Fruit fly (Drosophila melanogaster) whole organism, pupa: ENCODE data around the gene Lcp65Ag2.
A peak's percentile ranks its signal among the peaks of the same experiment; 100 is the strongest.

Experiments
- CG10348 ChIP-seq: fragments of 200-800 bp; sonication (Bioruptor generic); IDR thresholded peaks from 2 replicates; pipeline ENCODE4 v1.3.6; 2022; ENCODE audit warnings: missing biosample characterization, missing genetic modification characterization
- CG12605 ChIP-seq: fragments of 200-800 bp; sonication (Bioruptor generic); IDR thresholded peaks from 2 replicates; pipeline ENCODE4 v1.3.6; 2022; ENCODE audit warnings: missing biosample characterization, missing genetic modification characterization
- CG13204 ChIP-seq: fragments of 200-800 bp; sonication (Bioruptor generic); optimal IDR thresholded peaks from 2 replicates; lab custom pipeline; 2018; ENCODE audit warnings: missing biosample characterization, mild to moderate bottlenecking, missing genetic modification characterization, moderate library complexity
- CG14655 ChIP-seq: fragments of 200-800 bp; sonication (Bioruptor generic); optimal IDR thresholded peaks from 3 replicates; lab custom pipeline; 2017; ENCODE audit warnings: mild to moderate bottlenecking, missing biosample characterization, missing genetic modification reagents, missing genetic modification characterization
- CG15710 ChIP-seq: fragments of 200-800 bp; sonication (Bioruptor generic); optimal IDR thresholded peaks from 2 replicates; lab custom pipeline; 2018; ENCODE audit warnings: missing biosample characterization, mild to moderate bottlenecking, missing genetic modification characterization, moderate library complexity
- CG17806 ChIP-seq: fragments of 200-800 bp; sonication (Bioruptor generic); optimal IDR thresholded peaks from 2 replicates; lab custom pipeline; 2018; ENCODE audit warnings: missing biosample characterization, mild to moderate bottlenecking, missing genetic modification characterization, moderate library complexity
- CG32121 ChIP-seq: fragments of 200-800 bp; sonication (Bioruptor generic); IDR thresholded peaks from 2 replicates; pipeline ENCODE4 v1.3.6; 2022; ENCODE audit warnings: missing biosample characterization, missing genetic modification characterization
- CG34367 ChIP-seq: fragments of 200-800 bp; sonication (Bioruptor generic); optimal IDR thresholded peaks from 2 replicates; lab custom pipeline; 2018; ENCODE audit warnings: missing biosample characterization, mild to moderate bottlenecking, missing genetic modification characterization
- CG4496 ChIP-seq: fragments of 200-800 bp; sonication (Bioruptor generic); IDR thresholded peaks from 3 replicates; pipeline ENCODE4 v1.3.6; 2022; ENCODE audit warnings: missing biosample characterization, missing genetic modification characterization
- CG8159 ChIP-seq: fragments of 200-800 bp; sonication (Bioruptor generic); optimal IDR thresholded peaks from 3 replicates; lab custom pipeline; 2018; ENCODE audit warnings: missing biosample characterization, mild to moderate bottlenecking, missing genetic modification characterization, moderate library complexity
- CG8301 ChIP-seq: fragments of 200-800 bp; sonication (Bioruptor generic); optimal IDR thresholded peaks from 2 replicates; lab custom pipeline; 2018; ENCODE audit warnings: missing biosample characterization, mild to moderate bottlenecking, missing genetic modification characterization
- CG9948 ChIP-seq: fragments of 200-800 bp; sonication (Bioruptor generic); optimal IDR thresholded peaks from 2 replicates; lab custom pipeline; 2018; ENCODE audit warnings: missing biosample characterization, mild to moderate bottlenecking, missing genetic modification characterization, moderate library complexity
- D1 ChIP-seq: fragments of 200-800 bp; sonication (Bioruptor generic); optimal IDR thresholded peaks from 2 replicates; lab custom pipeline; 2018; ENCODE audit warnings: missing biosample characterization, mild to moderate bottlenecking, missing genetic modification characterization, moderate library complexity
- EcR ChIP-seq: fragments of 200-800 bp; sonication (Bioruptor generic); optimal IDR thresholded peaks from 3 replicates; lab custom pipeline; 2019; ENCODE audit warnings: missing biosample characterization, missing genetic modification characterization, mild to moderate bottlenecking, moderate library complexity, missing genetic modification reagents
- Ets98B ChIP-seq: fragments of 200-800 bp; sonication (Bioruptor generic); IDR thresholded peaks from 2 replicates; pipeline ENCODE4 v1.3.6; 2022; ENCODE audit warnings: missing biosample characterization, missing genetic modification characterization
- Pif1A ChIP-seq: fragments of 200-800 bp; sonication (Bioruptor generic); optimal IDR thresholded peaks from 3 replicates; lab custom pipeline; 2016; ENCODE audit warnings: missing biosample characterization, missing genetic modification characterization
- Pif1B ChIP-seq: fragments of 200-800 bp; sonication (Bioruptor generic); optimal IDR thresholded peaks from 3 replicates; lab custom pipeline; 2016; ENCODE audit warnings: missing biosample characterization, missing genetic modification characterization
- Snoo ChIP-seq: fragments of 200-800 bp; sonication (Bioruptor generic); optimal IDR thresholded peaks from 3 replicates; lab custom pipeline; 2017; ENCODE audit warnings: missing biosample characterization, mild to moderate bottlenecking, missing genetic modification characterization, inconsistent platforms
- fd96Ca ChIP-seq: fragments of 200-800 bp; sonication (Bioruptor generic); IDR thresholded peaks from 3 replicates; pipeline ENCODE4 v1.3.6; 2022; ENCODE audit warnings: missing biosample characterization, missing genetic modification characterization
- gl ChIP-seq: fragments of 200-800 bp; sonication (Bioruptor generic); optimal IDR thresholded peaks from 2 replicates; lab custom pipeline; 2018; ENCODE audit warnings: missing biosample characterization, mild to moderate bottlenecking, missing genetic modification characterization
- rn ChIP-seq: fragments of 200-800 bp; sonication (Bioruptor generic); IDR thresholded peaks from 2 replicates; pipeline ENCODE4 v1.3.6; 2022; ENCODE audit warnings: missing biosample characterization, missing genetic modification characterization

The Lcp65Ag2 gene

DNA sequence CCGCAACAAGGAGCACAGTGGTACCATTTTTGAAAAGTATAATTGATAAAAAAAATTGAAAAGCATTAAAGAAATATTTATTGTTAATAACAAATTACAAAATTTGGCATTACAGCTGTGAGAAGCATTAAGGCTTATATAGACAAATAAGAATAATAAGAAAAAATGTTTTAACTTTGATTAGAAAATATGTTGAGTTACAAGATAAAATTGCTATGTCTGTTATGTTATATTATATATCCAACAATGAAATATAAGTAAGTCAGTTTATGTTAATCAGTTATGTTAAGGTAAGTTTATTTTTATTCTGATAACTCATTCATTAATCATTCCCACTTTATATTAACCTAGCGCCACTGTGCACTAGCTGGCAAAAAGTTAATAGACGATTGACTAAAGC is 26.5 kb upstream of the Lcp65Ag2 start:
- no peak for TF ChIP-seq Ets98B (GFP tag; lab: Robert Waterston, UW)
- TF ChIP-seq Pif1A (GFP tag; lab: Kevin White, UChicago): no peak

dm6 chr3L:6158530-6158929 is 25.1 kb upstream of the Lcp65Ag2 start, which contains the start of gene Cpr65Ay:
Gene Cpr65Ay, minus strand, starts transcription at chr3L:6158630.
- TF ChIP-seq CG4496 (no peak), gl (tag; lab: Kevin White, UChicago) (no peak), EcR (GFP tag; lab: Kevin White, UChicago) (no peak), CG32121 (GFP tag; lab: Robert Waterston, UW) (no peak), CG15710 (tag; lab: Kevin White, UChicago) (no peak), Pif1A (GFP tag; lab: Kevin White, UChicago) (no peak), fd96Ca (GFP tag; lab: Robert Waterston, UW) (no peak), CG8159 (tag; lab: Kevin White, UChicago) (no peak), Ets98B (GFP tag; lab: Robert Waterston, UW) (no peak), CG17806 (no peak), CG8301 (tag; lab: Kevin White, UChicago) (no peak), CG13204 (GFP tag; lab: Kevin White, UChicago) (no peak), Snoo (tag; lab: Kevin White, UChicago) (no peak), D1 (no peak), CG9948 (no peak), Pif1B (no peak)

- TF ChIP-seq CG17806: no peak
- no peak for TF ChIP-seq D1
- no peak for TF ChIP-seq CG15710 (tag; lab: Kevin White, UChicago)
- TF ChIP-seq rn: no peak
- no peak for TF ChIP-seq CG12605 (GFP tag; lab: Robert Waterston, UW)
- no peak for TF ChIP-seq CG10348
- no peak for TF ChIP-seq CG8301 (tag; lab: Kevin White, UChicago)
- no peak for TF ChIP-seq CG13204 (GFP tag; lab: Kevin White, UChicago)
- TF ChIP-seq, all 21 proteins: peak for 0
These were observed 24.1 kb upstream of the Lcp65Ag2 start, which contains the start of gene CG13297 for dm6 chr3L:6157327-6158032. Gene CG13297, minus strand, starts transcription at chr3L:6157377.

dm6 chr3L:6154951-6155394 is 21.6 kb upstream of the Lcp65Ag2 start:
- TF ChIP-seq Snoo (tag; lab: Kevin White, UChicago) (peak; percentile 43), CG12605 (GFP tag; lab: Robert Waterston, UW) (peak; percentile 91), CG8159 (tag; lab: Kevin White, UChicago) (peak; percentile 42), fd96Ca (GFP tag; lab: Robert Waterston, UW) (0 out of 3 replicates have a peak, but pooled peaks have one; percentile 42), CG10348 (no peak), EcR (GFP tag; lab: Kevin White, UChicago) (peak; percentile 73), CG32121 (GFP tag; lab: Robert Waterston, UW) (peak; percentile 37; the same call in 1 of the 2 replicates), CG4496 (peak; percentile 77), CG15710 (tag; lab: Kevin White, UChicago) (peak; percentile 65), CG13204 (GFP tag; lab: Kevin White, UChicago) (peak; percentile 89), CG14655 (GFP tag; lab: Kevin White, UChicago) (no peak), Pif1B (peak; percentile 71), CG34367 (tag; lab: Kevin White, UChicago) (peak; percentile 59), rn (no peak), D1 (no peak), Ets98B (GFP tag; lab: Robert Waterston, UW) (peak; percentile 61; the same call in 1 of the 2 replicates), gl (tag; lab: Kevin White, UChicago) (peak; percentile 68), CG17806 (peak; percentile 35), CG8301 (tag; lab: Kevin White, UChicago) (no peak), CG9948 (no peak), Pif1A (GFP tag; lab: Kevin White, UChicago) (peak; percentile 81)
- TF ChIP-seq, all 21 proteins: peak for 15

dm6 chr3L:6152531-6152930 is 19.1 kb upstream of the Lcp65Ag2 start, which contains the start of gene Acp65Aa:
Gene Acp65Aa, minus strand, starts transcription at chr3L:6152745.
- TF ChIP-seq fd96Ca (GFP tag; lab: Robert Waterston, UW) (no peak), CG8301 (tag; lab: Kevin White, UChicago) (no peak), EcR (GFP tag; lab: Kevin White, UChicago) (no peak), Snoo (tag; lab: Kevin White, UChicago) (no peak), CG34367 (tag; lab: Kevin White, UChicago) (no peak), rn (no peak), CG8159 (tag; lab: Kevin White, UChicago) (no peak), gl (tag; lab: Kevin White, UChicago) (no peak), CG10348 (no peak), CG32121 (GFP tag; lab: Robert Waterston, UW) (no peak), CG13204 (GFP tag; lab: Kevin White, UChicago) (no peak), Pif1B (no peak), CG15710 (tag; lab: Kevin White, UChicago) (no peak), CG4496 (no peak), CG14655 (GFP tag; lab: Kevin White, UChicago) (no peak), CG12605 (GFP tag; lab: Robert Waterston, UW) (no peak)
